Fruit fly (Drosophila melanogaster) whole organism, embryonic: Measurements from ENCODE around the gene CG13408.

Source experiments
- Ada2b ChIP-seq: fragments of 200-800 bp; sonication (Bioruptor generic); IDR thresholded peaks from 2 replicates; pipeline ENCODE4 v1.3.6; 2022; ENCODE audit warnings: missing biosample characterization, missing genetic modification characterization
- Antp ChIP-seq: fragments of 200-800 bp; sonication (Bioruptor generic); optimal IDR thresholded peaks from 3 replicates; lab custom pipeline; 2016; ENCODE audit warnings: missing biosample characterization, missing genetic modification characterization
- Bgb ChIP-seq: fragments of 200-800 bp; sonication (Bioruptor generic); IDR thresholded peaks from 2 replicates; pipeline ENCODE4 v1.3.6; 2022; ENCODE audit warnings: missing biosample characterization, missing genetic modification characterization; ENCODE audit not compliant: partially characterized antibody
- CG10431 ChIP-seq: fragments of 200-800 bp; sonication (Bioruptor generic); optimal IDR thresholded peaks from 3 replicates; lab custom pipeline; 2018; ENCODE audit warnings: missing biosample characterization, mild to moderate bottlenecking, missing genetic modification characterization
- CG11093 ChIP-seq: fragments of 200-800 bp; sonication (Bioruptor generic); IDR thresholded peaks from 3 replicates; pipeline ENCODE4 v1.3.6; 2022; ENCODE audit warnings: missing biosample characterization, missing genetic modification characterization
- CG11504 ChIP-seq: fragments of 200-800 bp; sonication (Bioruptor generic); optimal IDR thresholded peaks from 3 replicates; lab custom pipeline; 2019; ENCODE audit warnings: missing biosample characterization, mild to moderate bottlenecking, missing genetic modification characterization, moderate library complexity
- CG11560 ChIP-seq: fragments of 200-800 bp; sonication (Bioruptor generic); IDR thresholded peaks from 3 replicates; pipeline ENCODE4 v1.3.6; 2022; ENCODE audit warnings: missing biosample characterization, missing genetic modification characterization
- CG17361 ChIP-seq: fragments of 200-800 bp; sonication (Bioruptor generic); IDR thresholded peaks from 3 replicates; pipeline ENCODE4 v1.3.6; 2022; ENCODE audit warnings: missing biosample characterization, missing genetic modification characterization
- CG2678 ChIP-seq: fragments of 200-800 bp; sonication (Bioruptor generic); optimal IDR thresholded peaks from 3 replicates; lab custom pipeline; 2019; ENCODE audit warnings: missing biosample characterization, mild to moderate bottlenecking, missing genetic modification characterization, moderate library complexity
- CG30431 ChIP-seq: fragments of 200-800 bp; sonication (Bioruptor generic); optimal IDR thresholded peaks from 2 replicates; lab custom pipeline; 2017; ENCODE audit warnings: missing biosample characterization, missing genetic modification characterization
- CG31224 ChIP-seq: fragments of 200-800 bp; sonication (Bioruptor generic); IDR thresholded peaks from 2 replicates; pipeline ENCODE4 v1.3.6; 2022; ENCODE audit warnings: missing biosample characterization, missing genetic modification characterization
- CG32532 ChIP-seq: fragments of 200-800 bp; sonication (Bioruptor generic); IDR thresholded peaks from 2 replicates; pipeline ENCODE4 v1.3.6; 2022; ENCODE audit warnings: missing biosample characterization, missing genetic modification characterization
- CG34224 ChIP-seq: fragments of 200-800 bp; sonication (Bioruptor generic); IDR thresholded peaks from 3 replicates; pipeline ENCODE4 v1.3.6; 2022; ENCODE audit warnings: missing biosample characterization, missing genetic modification characterization; ENCODE audit not compliant: partially characterized antibody
- CG3847 ChIP-seq: fragments of 200-800 bp; sonication (Bioruptor generic); IDR thresholded peaks from 2 replicates; pipeline ENCODE4 v1.3.6; 2022; ENCODE audit warnings: missing biosample characterization, missing genetic modification characterization
- CG4282 ChIP-seq: fragments of 200-800 bp; sonication (Bioruptor generic); optimal IDR thresholded peaks from 2 replicates; lab custom pipeline; 2016; ENCODE audit warnings: missing biosample characterization, missing genetic modification characterization
- CG4854 ChIP-seq: fragments of 200-800 bp; sonication (Bioruptor generic); optimal IDR thresholded peaks from 2 replicates; lab custom pipeline; 2016; ENCODE audit warnings: missing biosample characterization, missing genetic modification characterization, inconsistent platforms
- CG5953 ChIP-seq: fragments of 200-800 bp; sonication (Bioruptor generic); IDR thresholded peaks from 2 replicates; pipeline ENCODE4 v1.3.6; 2022; ENCODE audit warnings: missing biosample characterization, missing genetic modification characterization
- CG7556 ChIP-seq: fragments of 200-800 bp; sonication (Bioruptor generic); optimal IDR thresholded peaks from 2 replicates; lab custom pipeline; 2017; ENCODE audit warnings: missing biosample characterization, mild to moderate bottlenecking, missing genetic modification characterization
- CG7839 ChIP-seq: fragments of 200-800 bp; sonication (Bioruptor generic); optimal IDR thresholded peaks from 3 replicates; lab custom pipeline; 2018; ENCODE audit warnings: missing biosample characterization, mild to moderate bottlenecking, missing genetic modification characterization, moderate library complexity
- CG8359 ChIP-seq: fragments of 200-800 bp; sonication (Bioruptor generic); optimal IDR thresholded peaks from 2 replicates; lab custom pipeline; 2017; ENCODE audit warnings: missing biosample characterization, mild to moderate bottlenecking, missing genetic modification characterization, borderline replicate concordance
- CG9817 ChIP-seq: fragments of 200-800 bp; sonication (Bioruptor generic); optimal IDR thresholded peaks from 2 replicates; lab custom pipeline; 2018; ENCODE audit warnings: missing biosample characterization, mild to moderate bottlenecking, missing genetic modification characterization, moderate library complexity
- Chrac-16 ChIP-seq: fragments of 200-800 bp; sonication (Bioruptor generic); optimal IDR thresholded peaks from 3 replicates; lab custom pipeline; 2016; ENCODE audit warnings: missing biosample characterization, missing genetic modification characterization
- Dad ChIP-seq: fragments of 200-800 bp; sonication (Bioruptor generic); optimal IDR thresholded peaks from 3 replicates; lab custom pipeline; 2016; ENCODE audit warnings: missing biosample characterization, missing genetic modification characterization
- Dip3 ChIP-seq: fragments of 200-800 bp; sonication (Bioruptor generic); optimal IDR thresholded peaks from 3 replicates; lab custom pipeline; 2016; ENCODE audit warnings: missing biosample characterization, missing genetic modification characterization
- Dll ChIP-seq: fragments of 200-800 bp; sonication (Bioruptor generic); IDR thresholded peaks from 4 replicates; pipeline ENCODE4 v1.3.6; 2022; ENCODE audit warnings: missing biosample characterization, missing genetic modification characterization; ENCODE audit not compliant: partially characterized antibody
- HLHmδ ChIP-seq: fragments of 200-800 bp; sonication (Bioruptor generic); optimal IDR thresholded peaks from 2 replicates; lab custom pipeline; 2018; ENCODE audit warnings: missing biosample characterization, mild to moderate bottlenecking, missing genetic modification characterization, moderate library complexity
- Kr ChIP-seq: fragments of 200-800 bp; sonication (Bioruptor generic); optimal IDR thresholded peaks from 2 replicates; lab custom pipeline; 2017; ENCODE audit warnings: missing biosample characterization, mild to moderate bottlenecking, missing genetic modification characterization
- Lim3 ChIP-seq: fragments of 200-800 bp; sonication (Bioruptor generic); IDR thresholded peaks from 2 replicates; pipeline ENCODE4 v1.3.6; 2022; ENCODE audit warnings: missing biosample characterization, missing genetic modification characterization
- Med ChIP-seq: fragments of 200-800 bp; sonication (Bioruptor generic); peaks from one replicate; lab custom pipeline; 2016; ENCODE audit warnings: missing biosample characterization, missing genetic modification characterization, mild to moderate bottlenecking, inconsistent platforms, moderate library complexity
- Pdp1 ChIP-seq, 2 experiments: fragments of 200-800 bp; sonication (Bioruptor generic); optimal IDR thresholded peaks; 3 replicates each; lab custom pipeline; 2016; ENCODE audit warnings: missing biosample characterization in 2 of 2, missing genetic modification characterization in 2 of 2, mild to moderate bottlenecking in 1 of 2, moderate library complexity in 1 of 2
- Sry-δ ChIP-seq: fragments of 200-800 bp; sonication (Bioruptor generic); optimal IDR thresholded peaks from 2 replicates; lab custom pipeline; 2016; ENCODE audit warnings: missing biosample characterization, missing genetic modification characterization
- Trl ChIP-seq, 3 experiments: fragments of >200 bp in 2 of 3; fragments of 200-800 bp in 1 of 3; sonication (Bioruptor generic) in 1 of 3; optimal IDR thresholded peaks; 2 replicates in 1 of 3; 3 replicates in 2 of 3; lab custom pipeline; 2016 to 2017; ENCODE audit warnings: missing biosample characterization in 1 of 3, missing genetic modification characterization in 1 of 3
- Vsx1 ChIP-seq: fragments of 200-800 bp; sonication (Bioruptor generic); optimal IDR thresholded peaks from 2 replicates; lab custom pipeline; 2017; ENCODE audit warnings: missing biosample characterization, mild to moderate bottlenecking, missing genetic modification characterization, missing genetic modification reagents
- ase ChIP-seq: fragments of 200-800 bp; sonication (Bioruptor generic); IDR thresholded peaks from 3 replicates; pipeline ENCODE4 v1.3.6; 2022; ENCODE audit warnings: missing biosample characterization, missing genetic modification characterization
- cas ChIP-seq: fragments of 200-800 bp; sonication (Bioruptor generic); IDR thresholded peaks from 2 replicates; pipeline ENCODE4 v1.3.6; 2022; ENCODE audit warnings: missing biosample characterization, missing genetic modification characterization
- caup ChIP-seq: fragments of 200-800 bp; sonication (Bioruptor generic); optimal IDR thresholded peaks from 3 replicates; lab custom pipeline; 2017; ENCODE audit warnings: missing biosample characterization, mild to moderate bottlenecking, missing genetic modification characterization, moderate library complexity; ENCODE audit not compliant: severe bottlenecking
- crol ChIP-seq: fragments of 200-800 bp; sonication (Bioruptor generic); IDR thresholded peaks from 2 replicates; pipeline ENCODE4 v1.3.6; 2022; ENCODE audit warnings: missing biosample characterization, missing genetic modification characterization
- danr ChIP-seq: fragments of 200-800 bp; sonication (Bioruptor generic); IDR thresholded peaks from 2 replicates; pipeline ENCODE4 v1.3.6; 2022; ENCODE audit warnings: missing biosample characterization, missing genetic modification characterization
- gsb ChIP-seq: fragments of 200-800 bp; sonication (Bioruptor generic); IDR thresholded peaks from 2 replicates; pipeline ENCODE4 v1.3.6; 2022; ENCODE audit warnings: missing biosample characterization, missing genetic modification characterization
- hbn ChIP-seq: fragments of 200-800 bp; sonication (Bioruptor generic); IDR thresholded peaks from 2 replicates; pipeline ENCODE4 v1.3.6; 2022; ENCODE audit warnings: missing biosample characterization, missing genetic modification characterization; ENCODE audit not compliant: partially characterized antibody
- her ChIP-seq: fragments of 200-800 bp; sonication (Bioruptor generic); optimal IDR thresholded peaks from 2 replicates; lab custom pipeline; 2016; ENCODE audit warnings: missing biosample characterization, missing genetic modification characterization
- ind ChIP-seq: fragments of 200-800 bp; sonication (Bioruptor generic); optimal IDR thresholded peaks from 3 replicates; lab custom pipeline; 2016; ENCODE audit warnings: missing biosample characterization, missing genetic modification characterization
- jigr1 ChIP-seq: fragments of 200-800 bp; sonication (Bioruptor generic); IDR thresholded peaks from 3 replicates; pipeline ENCODE4 v1.3.6; 2022; ENCODE audit warnings: missing biosample characterization, missing genetic modification characterization
- klu ChIP-seq: fragments of 200-800 bp; sonication (Bioruptor generic); IDR thresholded peaks from 2 replicates; pipeline ENCODE4 v1.3.6; 2022; ENCODE audit warnings: missing biosample characterization, missing genetic modification characterization
- luna ChIP-seq: fragments of 200-800 bp; sonication (Bioruptor generic); optimal IDR thresholded peaks from 2 replicates; lab custom pipeline; 2016; ENCODE audit warnings: missing biosample characterization, missing genetic modification characterization
- nmo ChIP-seq: fragments of 200-800 bp; sonication (Bioruptor generic); optimal IDR thresholded peaks from 2 replicates; lab custom pipeline; 2018; ENCODE audit warnings: missing biosample characterization, mild to moderate bottlenecking, missing genetic modification characterization, moderate library complexity
- rib ChIP-seq: fragments of 200-800 bp; sonication (Bioruptor generic); IDR thresholded peaks from 2 replicates; pipeline ENCODE4 v1.3.6; 2022; ENCODE audit warnings: missing biosample characterization, missing genetic modification characterization
- sens ChIP-seq: fragments of 200-800 bp; sonication (Bioruptor generic); peaks from one replicate; lab custom pipeline; 2016; ENCODE audit warnings: missing biosample characterization, missing genetic modification characterization
- stwl ChIP-seq: fragments of 200-800 bp; sonication (Bioruptor generic); optimal IDR thresholded peaks from 3 replicates; lab custom pipeline; 2018; ENCODE audit warnings: missing biosample characterization, mild to moderate bottlenecking, missing genetic modification characterization, moderate library complexity
- tio ChIP-seq: fragments of 200-800 bp; sonication (Bioruptor generic); optimal IDR thresholded peaks from 2 replicates; lab custom pipeline; 2017; ENCODE audit warnings: missing biosample characterization, missing genetic modification characterization, inconsistent platforms
- unpg ChIP-seq: fragments of 200-800 bp; sonication (Bioruptor generic); optimal IDR thresholded peaks from 3 replicates; lab custom pipeline; 2018; ENCODE audit warnings: missing biosample characterization, mild to moderate bottlenecking, missing genetic modification characterization, moderate library complexity

The CG13408 gene

dm6 chr3R:22124863-22125262 is 44.7 kb downstream of the CG13408 start (continued):
- TF ChIP-seq ase: no peak
- TF ChIP-seq Dad (GFP tag; lab: Kevin White, UChicago): no peak
- no peak for TF ChIP-seq Antp (GFP tag; lab: Kevin White, UChicago)
- TF ChIP-seq CG31224 (GFP tag; lab: Robert Waterston, UW): no peak
- peak; percentile 51 to 66 for TF ChIP-seq Trl (optimal IDR thresholded peaks at IDR 0.05; lab: Kevin White, UChicago)
- TF ChIP-seq Trl (GFP tag; optimal IDR thresholded peaks at IDR 0.05; lab: Kevin White, UChicago): no peak
- TF ChIP-seq Vsx1 (GFP tag; lab: Kevin White, UChicago): peak; percentile 20
- no peak for TF ChIP-seq CG3847
- peak; percentile 92 for TF ChIP-seq CG11504
- no peak for TF ChIP-seq CG4282 (GFP tag; lab: Kevin White, UChicago)
- TF ChIP-seq CG32532 (GFP tag; lab: Robert Waterston, UW): peak; percentile 38; the same call in 1 of the 2 replicates
- no peak for TF ChIP-seq Dll (GFP tag; lab: Robert Waterston, UW)
- TF ChIP-seq CG2678 (tag; lab: Kevin White, UChicago): no peak
- TF ChIP-seq CG8359 (GFP tag; lab: Kevin White, UChicago): no peak
- peak; percentile 67 for TF ChIP-seq crol (GFP tag; lab: Robert Waterston, UW)
- TF ChIP-seq ind (GFP tag; lab: Kevin White, UChicago): no peak
- no peak for TF ChIP-seq CG7839 (tag; lab: Kevin White, UChicago)
- no peak for TF ChIP-seq danr (GFP tag; lab: Robert Waterston, UW)
- no peak for TF ChIP-seq cas (GFP tag; lab: Robert Waterston, UW)
- TF ChIP-seq her (GFP tag; lab: Kevin White, UChicago): no peak
- TF ChIP-seq sens (GFP tag; lab: Kevin White, UChicago): no peak
- peak; percentile 11; the same call in 1 of the 2 replicates for TF ChIP-seq gsb
- no peak for TF ChIP-seq tio (GFP tag; lab: Kevin White, UChicago)
- TF ChIP-seq Sry-δ (GFP tag; lab: Kevin White, UChicago): no peak
- no peak for TF ChIP-seq rib (GFP tag; lab: Robert Waterston, UW)
- TF ChIP-seq Kr (GFP tag; lab: Kevin White, UChicago): no peak
- TF ChIP-seq Chrac-16: no peak
- no peak for TF ChIP-seq caup (GFP tag; lab: Kevin White, UChicago)
- no peak for TF ChIP-seq luna (GFP tag; lab: Kevin White, UChicago)
- no peak for TF ChIP-seq Pdp1 (GFP tag; optimal IDR thresholded peaks at IDR 0.05; lab: Kevin White, UChicago)
- no peak for TF ChIP-seq Ada2b (GFP tag; lab: Robert Waterston, UW)
- no peak for TF ChIP-seq CG4854 (GFP tag; lab: Kevin White, UChicago)
- TF ChIP-seq CG7556: no peak
- TF ChIP-seq klu: no peak
- no peak for TF ChIP-seq Lim3 (GFP tag; lab: Robert Waterston, UW)
- no peak for TF ChIP-seq CG17361 (GFP tag; lab: Robert Waterston, UW)
- peak; percentile 26 for TF ChIP-seq stwl
- no peak for TF ChIP-seq CG5953 (GFP tag; lab: Robert Waterston, UW)
- TF ChIP-seq CG34224 (GFP tag; lab: Robert Waterston, UW): no peak
- peak; percentile 58 for TF ChIP-seq Med (GFP tag; lab: Kevin White, UChicago)
- no peak for TF ChIP-seq unpg (GFP tag; lab: Kevin White, UChicago)
- TF ChIP-seq Dip3: no peak
- no peak for TF ChIP-seq CG11560
- TF ChIP-seq CG11093 (GFP tag; lab: Robert Waterston, UW): no peak
- no peak for TF ChIP-seq CG10431
- TF ChIP-seq hbn: 0 out of 2 replicates have a peak, but pooled peaks have one; percentile 24
- no peak for TF ChIP-seq Bgb (GFP tag; lab: Robert Waterston, UW)
- TF ChIP-seq nmo (GFP tag; lab: Kevin White, UChicago): no peak
- no peak for TF ChIP-seq jigr1 (GFP tag; lab: Robert Waterston, UW)
- TF ChIP-seq HLHmδ (GFP tag; lab: Kevin White, UChicago): peak; percentile 40
- no peak for TF ChIP-seq CG30431 (GFP tag; lab: Kevin White, UChicago)
- no peak for TF ChIP-seq CG9817 (tag; lab: Kevin White, UChicago)
